Worm (Caenorhabditis elegans) whole organism, L3 larva: ENCODE data around the gene F19C6.5.
A peak's percentile ranks its signal among the peaks of the same experiment; 100 is the strongest.

Source experiments
- ZK546.5 ChIP-seq: sonication (generic microtip); optimal IDR thresholded peaks from 2 replicates; lab custom pipeline; 2017; ENCODE audit warnings: missing biosample characterization, missing genetic modification characterization
- aly-2 ChIP-seq: fragments of 150-350 bp; optimal IDR thresholded peaks from 2 replicates; lab custom pipeline; 2014; ENCODE audit warnings: missing biosample characterization, missing genetic modification characterization
- ceh-28 ChIP-seq: fragments of 150-350 bp; optimal IDR thresholded peaks from 2 replicates; lab custom pipeline; 2014; ENCODE audit warnings: missing biosample characterization, missing genetic modification reagents, missing genetic modification characterization
- ceh-82 ChIP-seq: fragments of 150-350 bp; optimal IDR thresholded peaks from 2 replicates; lab custom pipeline; 2014; ENCODE audit warnings: missing biosample characterization, missing genetic modification characterization
- ceh-9 ChIP-seq: sonication (generic microtip); optimal IDR thresholded peaks from 2 replicates; lab custom pipeline; 2018; ENCODE audit warnings: missing biosample characterization, missing genetic modification characterization
- daf-12 ChIP-seq: fragments of 150-350 bp; optimal IDR thresholded peaks from 2 replicates; lab custom pipeline; 2014; ENCODE audit warnings: missing biosample characterization, missing genetic modification reagents, missing genetic modification characterization
- egl-5 ChIP-seq: fragments of 150-350 bp; optimal IDR thresholded peaks from 2 replicates; lab custom pipeline; 2017; ENCODE audit warnings: missing biosample characterization, missing genetic modification reagents, missing genetic modification characterization, inconsistent platforms
- elt-1 ChIP-seq: fragments of 150-350 bp; optimal IDR thresholded peaks from 2 replicates; lab custom pipeline; 2014; ENCODE audit warnings: missing biosample characterization, missing genetic modification characterization
- elt-2 ChIP-seq: sonication (generic microtip); optimal IDR thresholded peaks from 2 replicates; lab custom pipeline; 2016; ENCODE audit warnings: missing genetic modification reagents, mild to moderate bottlenecking, missing genetic modification characterization, missing compliant biosample characterization
- elt-3 ChIP-seq, 3 experiments: fragments of 150-350 bp in 1 of 3; sonication (generic microtip) in 2 of 3; optimal IDR thresholded peaks; 2 replicates in 2 of 3; 4 replicates in 1 of 3; lab custom pipeline; 2014 to 2017; ENCODE audit warnings: missing biosample characterization in 3 of 3, missing genetic modification characterization in 3 of 3
- eor-1 ChIP-seq, 2 experiments: fragments of 150-350 bp; optimal IDR thresholded peaks; 2 replicates each; lab custom pipeline; 2014 to 2018; ENCODE audit warnings: missing biosample characterization in 2 of 2, missing genetic modification characterization in 2 of 2
- fkh-10 ChIP-seq: sonication (generic microtip); optimal IDR thresholded peaks from 2 replicates; lab custom pipeline; 2017; ENCODE audit warnings: missing biosample characterization, missing genetic modification reagents, missing genetic modification characterization
- fkh-2 ChIP-seq: fragments of 150-350 bp; optimal IDR thresholded peaks from 2 replicates; lab custom pipeline; 2014; ENCODE audit warnings: missing biosample characterization, missing genetic modification reagents, missing genetic modification characterization
- hmg-11 ChIP-seq: sonication (generic microtip); optimal IDR thresholded peaks from 2 replicates; lab custom pipeline; 2016; ENCODE audit warnings: missing genetic modification characterization, missing compliant biosample characterization
- jun-1 ChIP-seq: fragments of 150-350 bp; optimal IDR thresholded peaks from 2 replicates; lab custom pipeline; 2014; ENCODE audit warnings: missing biosample characterization, missing genetic modification reagents, missing genetic modification characterization
- lin-39 ChIP-seq: fragments of 150-350 bp; optimal IDR thresholded peaks from 2 replicates; lab custom pipeline; 2018; ENCODE audit warnings: missing biosample characterization, missing genetic modification reagents, missing genetic modification characterization
- lsy-12 ChIP-seq: sonication (generic microtip); optimal IDR thresholded peaks from 2 replicates; lab custom pipeline; 2016; ENCODE audit warnings: mild to moderate bottlenecking, missing genetic modification characterization, missing compliant biosample characterization
- nfya-1 ChIP-seq: sonication (generic microtip); optimal IDR thresholded peaks from 2 replicates; lab custom pipeline; 2017; ENCODE audit warnings: missing genetic modification characterization, mild to moderate bottlenecking, missing compliant biosample characterization, antibody characterized with exemption, moderate library complexity; ENCODE audit not compliant: insufficient read depth
- nhr-11 ChIP-seq: fragments of 150-350 bp; optimal IDR thresholded peaks from 2 replicates; lab custom pipeline; 2014; ENCODE audit warnings: missing biosample characterization, missing genetic modification characterization
- nhr-12 ChIP-seq: fragments of 150-350 bp; optimal IDR thresholded peaks from 2 replicates; lab custom pipeline; 2014; ENCODE audit warnings: missing biosample characterization, missing genetic modification characterization
- nhr-23 ChIP-seq: fragments of 150-350 bp; optimal IDR thresholded peaks from 2 replicates; lab custom pipeline; 2014; ENCODE audit warnings: missing biosample characterization, missing genetic modification reagents, missing genetic modification characterization
- nhr-237 ChIP-seq: fragments of 150-350 bp; optimal IDR thresholded peaks from 2 replicates; lab custom pipeline; 2014; ENCODE audit warnings: missing biosample characterization, missing genetic modification characterization
- nhr-25 ChIP-seq: sonication (generic microtip); optimal IDR thresholded peaks from 2 replicates; lab custom pipeline; 2017; ENCODE audit warnings: missing biosample characterization, missing genetic modification characterization
- nhr-43 ChIP-seq: sonication (generic microtip); optimal IDR thresholded peaks from 2 replicates; lab custom pipeline; 2016; ENCODE audit warnings: mild to moderate bottlenecking, missing genetic modification characterization, missing compliant biosample characterization; ENCODE audit not compliant: poor library complexity, severe bottlenecking
- nhr-67 ChIP-seq: fragments of 150-350 bp; optimal IDR thresholded peaks from 2 replicates; lab custom pipeline; 2014; ENCODE audit warnings: missing biosample characterization, missing genetic modification characterization
- nhr-76 ChIP-seq: fragments of 150-350 bp; sonication (generic microtip); optimal IDR thresholded peaks from 5 replicates; lab custom pipeline; 2014; ENCODE audit warnings: missing biosample characterization, missing genetic modification characterization
- sea-2 ChIP-seq: fragments of 150-350 bp; sonication (generic microtip); optimal IDR thresholded peaks from 4 replicates; lab custom pipeline; 2014; ENCODE audit warnings: missing biosample characterization, missing genetic modification reagents, missing genetic modification characterization
- skn-1 ChIP-seq: fragments of 150-350 bp; optimal IDR thresholded peaks from 2 replicates; lab custom pipeline; 2014; ENCODE audit warnings: missing biosample characterization, missing genetic modification characterization
- unc-39 ChIP-seq: sonication (generic microtip); optimal IDR thresholded peaks from 4 replicates; lab custom pipeline; 2017; ENCODE audit warnings: missing biosample characterization, missing genetic modification characterization
- unc-62 ChIP-seq: fragments of 150-350 bp; sonication (generic microtip); optimal IDR thresholded peaks from 4 replicates; lab custom pipeline; 2014; ENCODE audit warnings: missing biosample characterization, missing genetic modification reagents, missing genetic modification characterization
- zag-1 ChIP-seq: fragments of 150-350 bp; optimal IDR thresholded peaks from 2 replicates; lab custom pipeline; 2014; ENCODE audit warnings: missing biosample characterization, missing genetic modification characterization
- ztf-11 ChIP-seq: fragments of 150-350 bp; optimal IDR thresholded peaks from 2 replicates; lab custom pipeline; 2014; ENCODE audit warnings: missing biosample characterization, missing genetic modification characterization

F19C6.5 gene

ce11 chrX:9957449-9957848, 27.3 kb downstream of the F19C6.5 start:
- TF ChIP-seq egl-5 (tag; lab: Kevin White, UChicago) (no peak), jun-1 (tag; lab: Kevin White, UChicago) (no peak), elt-1 (no peak), fkh-2 (no peak), nhr-12 (no peak), nfya-1 (no peak)

ce11 chrX:9956052-9956451, 28.7 kb downstream of the F19C6.5 start:
- no peak for TF ChIP-seq ZK546.5
- TF ChIP-seq sea-2 (GFP tag; lab: Kevin White, UChicago) = no peak
- TF ChIP-seq fkh-10 (GFP tag; lab: Kevin White, UChicago) = no peak
- no peak for TF ChIP-seq jun-1 (tag; lab: Kevin White, UChicago)
- no peak for TF ChIP-seq daf-12 (tag; lab: Kevin White, UChicago)
- no peak for TF ChIP-seq ceh-9
- TF ChIP-seq unc-62 (GFP tag; lab: Kevin White, UChicago) = no peak
- TF ChIP-seq fkh-2 = no peak
- TF ChIP-seq nhr-23 (tag; lab: Kevin White, UChicago) = no peak
- no peak for TF ChIP-seq nhr-67 (tag; lab: Kevin White, UChicago)
- TF ChIP-seq ztf-11 = no peak
- TF ChIP-seq elt-2 = no peak
- TF ChIP-seq elt-1 = no peak
- TF ChIP-seq nhr-237 (tag; lab: Kevin White, UChicago) = no peak
- TF ChIP-seq nhr-43 (tag; lab: Kevin White, UChicago) = no peak
- no peak for TF ChIP-seq nfya-1
- TF ChIP-seq zag-1 (tag; lab: Kevin White, UChicago) = no peak
- TF ChIP-seq nhr-12 = no peak

ce11 chrX:9954483-9955041, 30.2 kb downstream of the F19C6.5 start, which contains the start of gene cysl-1:
Gene cysl-1 (minus strand): TSS chrX:9954533.
- TF ChIP-seq egl-5 (tag; lab: Kevin White, UChicago) (peak; percentile 50), lin-39 (no peak)

ce11 chrX:9948963-9949362, 35.8 kb downstream of the F19C6.5 start, which contains the start of gene nas-37:
Gene nas-37 (minus strand): TSS chrX:9949063.
- no peak for TF ChIP-seq fkh-2
- TF ChIP-seq nfya-1 = no peak
- TF ChIP-seq nhr-25 (tag; lab: Kevin White, UChicago) = no peak
- TF ChIP-seq nhr-11 (tag; lab: Kevin White, UChicago) = no peak
- no peak for TF ChIP-seq ZK546.5
- TF ChIP-seq nhr-76 (tag; lab: Kevin White, UChicago) = no peak
- TF ChIP-seq lsy-12 (tag; lab: Kevin White, UChicago) = no peak
- TF ChIP-seq ceh-28 (tag; lab: Kevin White, UChicago) = no peak
- TF ChIP-seq skn-1 (tag; lab: Kevin White, UChicago) = no peak
- no peak for TF ChIP-seq nhr-12
- no peak for TF ChIP-seq aly-2 (tag; lab: Kevin White, UChicago)
- no peak for TF ChIP-seq elt-3 (tag; optimal IDR thresholded peaks at IDR 0.05; lab: Kevin White, UChicago)
- TF ChIP-seq sea-2 (GFP tag; lab: Kevin White, UChicago) = no peak
- no peak for TF ChIP-seq lin-39
- TF ChIP-seq eor-1 (tag; optimal IDR thresholded peaks at IDR 0.05; lab: Kevin White, UChicago) = no peak
- TF ChIP-seq elt-1 = no peak
- no peak for TF ChIP-seq unc-39 (tag; lab: Kevin White, UChicago)
- TF ChIP-seq egl-5 (tag; lab: Kevin White, UChicago) = no peak

- TF ChIP-seq nhr-237 (tag; lab: Kevin White, UChicago) (no peak), lsy-12 (tag; lab: Kevin White, UChicago) (no peak), ceh-82 (tag; lab: Kevin White, UChicago) (no peak), unc-62 (GFP tag; lab: Kevin White, UChicago) (no peak), egl-5 (tag; lab: Kevin White, UChicago) (no peak), nhr-12 (no peak), nhr-23 (tag; lab: Kevin White, UChicago) (no peak)
Measured at ce11 chrX:9948528-9948927, 36.2 kb downstream of the F19C6.5 start.

ce11 chrX:9941379-9941778, 43.4 kb downstream of the F19C6.5 start:
- TF ChIP-seq nhr-25 (tag; lab: Kevin White, UChicago) = peak; percentile 31
- TF ChIP-seq hmg-11 (tag; lab: Kevin White, UChicago) = peak; percentile 13
- TF ChIP-seq nhr-11 (tag; lab: Kevin White, UChicago) = no peak
